Fruit fly (Drosophila melanogaster): Measurements from ENCODE around the gene path.

Gene path

dm6 chr3L:9509037-9509830 is 4.1 kb upstream of the path start, which contains the start of gene CG3408:
CG3408 (minus strand) TSS chr3L:9509583.
- TF ChIP-seq Sp1 (GFP tag; optimal IDR thresholded peaks at IDR 0.05) (peak; percentile 3), dsf (GFP tag; optimal IDR thresholded peaks at IDR 0.05; ENCODE audit: borderline replicate concordance) (no peak), Jra (GFP tag; optimal IDR thresholded peaks at IDR 0.05) (peak; percentile 7), Hr83 (GFP tag; optimal IDR thresholded peaks at IDR 0.05; ENCODE audit: poor library complexity, severe bottlenecking) (no peak), jim (GFP tag; optimal IDR thresholded peaks at IDR 0.05) (no peak), N (GFP tag; optimal IDR thresholded peaks at IDR 0.05) (no peak), fru (GFP tag; optimal IDR thresholded peaks at IDR 0.05) (peak; percentile 9), Vsx2 (GFP tag; optimal IDR thresholded peaks at IDR 0.05; ENCODE audit: partially characterized antibody) (peak; percentile 92), Dif (GFP tag; optimal IDR thresholded peaks at IDR 0.05; ENCODE audit: partially characterized antibody) (no peak), OdsH (GFP tag; optimal IDR thresholded peaks at IDR 0.05) (no peak), h (GFP tag; optimal IDR thresholded peaks at IDR 0.05) (peak; percentile 30), psq (GFP tag; optimal IDR thresholded peaks at IDR 0.05) (peak; percentile 10), Myc (optimal IDR thresholded peaks at IDR 0.05) (peak; percentile 18), rgr (GFP tag; optimal IDR thresholded peaks at IDR 0.05) (no peak), CG32264 (GFP tag; optimal IDR thresholded peaks at IDR 0.05) (no peak), Dfd (GFP tag; optimal IDR thresholded peaks at IDR 0.05) (no peak), foxo (GFP tag; optimal IDR thresholded peaks at IDR 0.05) (peak in 1 of 2 experiments; percentile 30), Abd-B (GFP tag; optimal IDR thresholded peaks at IDR 0.05) (no peak), brk (GFP tag; optimal IDR thresholded peaks at IDR 0.05) (peak; percentile 45), ey (GFP tag; optimal IDR thresholded peaks at IDR 0.05) (no peak), dl (GFP tag; optimal IDR thresholded peaks at IDR 0.05; ENCODE audit: insufficient read depth in 1 of 2, partially characterized antibody in 2 of 2) (peak in 1 of 2 experiments; percentile 9), GATAd (GFP tag; optimal IDR thresholded peaks at IDR 0.05) (no peak), CG9705 (GFP tag; optimal IDR thresholded peaks at IDR 0.05) (no peak), Mio (GFP tag; optimal IDR thresholded peaks at IDR 0.05) (no peak), dmrt93B (GFP tag; optimal IDR thresholded peaks at IDR 0.05) (no peak), woc (GFP tag; optimal IDR thresholded peaks at IDR 0.05) (peak; percentile 30), tai (GFP tag; optimal IDR thresholded peaks at IDR 0.05) (peak; percentile 21), br (GFP tag; optimal IDR thresholded peaks at IDR 0.05) (no peak), Rel (GFP tag; optimal IDR thresholded peaks at IDR 0.05) (no peak), Rel (tag; optimal IDR thresholded peaks at IDR 0.05) (peak; percentile 88)

DNA sequence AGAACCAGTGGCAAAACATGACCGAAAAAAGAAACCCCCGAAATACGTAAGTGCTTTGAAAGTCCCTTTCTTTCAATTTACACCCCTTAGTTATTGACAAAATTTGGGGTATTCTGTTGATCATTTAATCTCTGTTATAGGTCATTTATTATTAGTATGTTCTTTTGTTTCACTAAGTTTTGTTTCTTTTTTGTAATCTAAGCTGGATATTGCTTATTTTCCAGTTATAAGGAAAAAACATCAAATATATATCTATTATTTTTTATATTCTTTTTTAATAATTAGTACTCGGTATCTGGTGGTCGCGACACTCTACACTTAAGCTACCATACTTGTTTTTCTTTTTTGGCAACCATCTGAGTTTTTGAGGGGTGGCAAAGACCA is 3.5 kb upstream of the path start:
- peak; percentile 47 for TF ChIP-seq br (GFP tag; optimal IDR thresholded peaks at IDR 0.05)
- TF ChIP-seq OdsH (GFP tag; optimal IDR thresholded peaks at IDR 0.05), result peak; percentile 16
- TF ChIP-seq CrebA (GFP tag; optimal IDR thresholded peaks at IDR 0.05; ENCODE audit: borderline replicate concordance), result no peak
- TF ChIP-seq pan (optimal IDR thresholded peaks at IDR 0.05), result peak; percentile 46
- no peak for TF ChIP-seq Dif (GFP tag; optimal IDR thresholded peaks at IDR 0.05; ENCODE audit: partially characterized antibody)
- no peak for TF ChIP-seq dmrt93B (GFP tag; optimal IDR thresholded peaks at IDR 0.05)
- peak; percentile 31 for TF ChIP-seq rgr (GFP tag; optimal IDR thresholded peaks at IDR 0.05)
- TF ChIP-seq HLH106 (tag; optimal IDR thresholded peaks at IDR 0.05), result peak; percentile 58
- peak in 1 of 2 experiments; percentile 62 for TF ChIP-seq foxo (GFP tag; optimal IDR thresholded peaks at IDR 0.05)
- TF ChIP-seq Hnf4 (GFP tag; optimal IDR thresholded peaks at IDR 0.05), result peak; percentile 3
- peak; percentile 75 for TF ChIP-seq psq (GFP tag; optimal IDR thresholded peaks at IDR 0.05)
- TF ChIP-seq Rel (GFP tag; optimal IDR thresholded peaks at IDR 0.05), result no peak
- TF ChIP-seq Rel (tag; optimal IDR thresholded peaks at IDR 0.05), result peak; percentile 87
- peak; percentile 71 for TF ChIP-seq Sp1 (GFP tag; optimal IDR thresholded peaks at IDR 0.05)
- peak; percentile 15 for TF ChIP-seq h (GFP tag; optimal IDR thresholded peaks at IDR 0.05)
- TF ChIP-seq woc (GFP tag; optimal IDR thresholded peaks at IDR 0.05), result peak; percentile 57
- TF ChIP-seq fru (GFP tag; optimal IDR thresholded peaks at IDR 0.05), result peak; percentile 77
- TF ChIP-seq lola (GFP tag; optimal IDR thresholded peaks at IDR 0.05), result no peak

DNA sequence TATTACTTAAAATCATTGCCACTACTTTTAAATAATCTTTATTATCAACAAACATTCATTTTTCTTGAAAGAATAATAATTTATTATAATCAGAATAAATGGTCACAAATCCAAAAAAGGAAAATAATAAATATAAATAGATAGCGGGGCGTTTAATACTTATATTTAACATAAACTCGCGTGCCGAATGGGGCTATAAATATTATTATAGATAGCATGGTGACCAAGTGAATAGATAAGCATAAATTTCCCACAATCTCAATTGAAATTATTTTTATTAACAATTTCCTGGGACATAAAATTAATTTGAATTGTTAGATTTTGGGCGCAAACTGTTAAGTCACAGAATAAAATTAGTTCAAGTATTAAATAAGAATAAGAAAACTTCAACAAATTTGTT is 1.3 kb upstream of the path start:
- TF ChIP-seq dmrt93B (GFP tag; optimal IDR thresholded peaks at IDR 0.05) (no peak), dsf (GFP tag; optimal IDR thresholded peaks at IDR 0.05; ENCODE audit: borderline replicate concordance) (no peak), CG9705 (GFP tag; optimal IDR thresholded peaks at IDR 0.05) (no peak), Mio (GFP tag; optimal IDR thresholded peaks at IDR 0.05) (no peak), fru (GFP tag; optimal IDR thresholded peaks at IDR 0.05) (no peak), dl (GFP tag; optimal IDR thresholded peaks at IDR 0.05; ENCODE audit: insufficient read depth in 1 of 2, partially characterized antibody in 2 of 2) (no peak), h (GFP tag; optimal IDR thresholded peaks at IDR 0.05) (no peak), br (GFP tag; optimal IDR thresholded peaks at IDR 0.05) (no peak), rgr (GFP tag; optimal IDR thresholded peaks at IDR 0.05) (no peak), Hr83 (GFP tag; optimal IDR thresholded peaks at IDR 0.05; ENCODE audit: poor library complexity, severe bottlenecking) (no peak), CG32264 (GFP tag; optimal IDR thresholded peaks at IDR 0.05) (no peak), woc (GFP tag; optimal IDR thresholded peaks at IDR 0.05) (no peak), brk (GFP tag; optimal IDR thresholded peaks at IDR 0.05) (no peak), psq (GFP tag; optimal IDR thresholded peaks at IDR 0.05) (no peak), Jra (GFP tag; optimal IDR thresholded peaks at IDR 0.05) (no peak), OdsH (GFP tag; optimal IDR thresholded peaks at IDR 0.05) (no peak), usp (GFP tag; optimal IDR thresholded peaks at IDR 0.05) (no peak), CrebA (GFP tag; optimal IDR thresholded peaks at IDR 0.05; ENCODE audit: borderline replicate concordance) (no peak), jim (GFP tag; optimal IDR thresholded peaks at IDR 0.05) (no peak), sv (GFP tag; optimal IDR thresholded peaks at IDR 0.05) (no peak)

All from whole organism, wandering third instar larva.